Worm (Caenorhabditis elegans): ENCODE results near the gene R01H2.8.

R01H2.8 gene

ce11 chrIII:7032070-7032469 is 36.8 kb upstream of the R01H2.8 start (continued):
- TF ChIP-seq swsn-7 (tag; optimal IDR thresholded peaks at IDR 0.05): no peak
- TF ChIP-seq ceh-90 (tag; optimal IDR thresholded peaks at IDR 0.05): no peak
- no peak for TF ChIP-seq unc-62 (GFP tag; optimal IDR thresholded peaks at IDR 0.05)
- TF ChIP-seq tbx-2 (tag; optimal IDR thresholded peaks at IDR 0.05): no peak
- TF ChIP-seq mef-2 (tag; optimal IDR thresholded peaks at IDR 0.05): no peak
- TF ChIP-seq lin-39 (tag; optimal IDR thresholded peaks at IDR 0.05): no peak
- no peak for TF ChIP-seq nhr-76 (tag; optimal IDR thresholded peaks at IDR 0.05)
- no peak for TF ChIP-seq alr-1 (tag; optimal IDR thresholded peaks at IDR 0.05; ENCODE audit: borderline replicate concordance)
- TF ChIP-seq zag-1 (tag; optimal IDR thresholded peaks at IDR 0.05): no peak
- TF ChIP-seq nhr-12 (tag; optimal IDR thresholded peaks at IDR 0.05): no peak
- no peak for TF ChIP-seq aly-2 (tag; optimal IDR thresholded peaks at IDR 0.05)
- TF ChIP-seq ceh-63 (GFP tag; optimal IDR thresholded peaks at IDR 0.05): no peak
- TF ChIP-seq ceh-82 (tag; optimal IDR thresholded peaks at IDR 0.05): no peak
- no peak for TF ChIP-seq efl-1 (optimal IDR thresholded peaks at IDR 0.05)
- peak in 1 of 2 experiments; percentile 55 for TF ChIP-seq efl-1 (GFP tag; optimal IDR thresholded peaks at IDR 0.05 in 1 of 2)
- no peak for TF ChIP-seq pag-3 (tag; optimal IDR thresholded peaks at IDR 0.05; ENCODE audit: borderline replicate concordance, insufficient read depth)
- TF ChIP-seq lsy-2 (tag; optimal IDR thresholded peaks at IDR 0.05): no peak
- TF ChIP-seq xbp-1 (tag; optimal IDR thresholded peaks at IDR 0.05): no peak
- TF ChIP-seq fkh-4 (tag; optimal IDR thresholded peaks at IDR 0.05; ENCODE audit: borderline replicate concordance): no peak
- TF ChIP-seq irx-1 (tag; optimal IDR thresholded peaks at IDR 0.05): no peak
- TF ChIP-seq fkh-8 (tag; optimal IDR thresholded peaks at IDR 0.05): no peak
- no peak for TF ChIP-seq fos-1 (tag; optimal IDR thresholded peaks at IDR 0.05)
- TF ChIP-seq lin-35 (GFP tag; optimal IDR thresholded peaks at IDR 0.05): peak in 1 of 2 experiments; percentile 2
- no peak for TF ChIP-seq C34B4.2 (tag; optimal IDR thresholded peaks at IDR 0.05)
- no peak for TF ChIP-seq pqm-1 (tag; optimal IDR thresholded peaks at IDR 0.05)
- TF ChIP-seq isw-1 (GFP tag; IDR thresholded peaks at IDR 0.05): no peak
- no peak for TF ChIP-seq zip-4 (GFP tag; optimal IDR thresholded peaks at IDR 0.05)
- no peak for TF ChIP-seq lir-3 (tag; optimal IDR thresholded peaks at IDR 0.05; ENCODE audit: poor library complexity)
- TF ChIP-seq nhr-84 (tag; optimal IDR thresholded peaks at IDR 0.05): no peak
- no peak for TF ChIP-seq nhr-19 (GFP tag; conservative IDR thresholded peaks at IDR 0.05)
- no peak for TF ChIP-seq mdl-1 (tag; optimal IDR thresholded peaks at IDR 0.05)
- no peak for TF ChIP-seq nhr-11 (tag; optimal IDR thresholded peaks at IDR 0.05)
- no peak for TF ChIP-seq efl-3 (GFP tag; optimal IDR thresholded peaks at IDR 0.05)
- TF ChIP-seq blmp-1 (tag; optimal IDR thresholded peaks at IDR 0.05): peak; percentile 26
- TF ChIP-seq ceh-88 (GFP tag; IDR thresholded peaks at IDR 0.05): no peak
- TF ChIP-seq hlh-4 (tag; optimal IDR thresholded peaks at IDR 0.05): no peak

ce11 chrIII:7034252-7035223 is 34.3 kb upstream of the R01H2.8 start:
- no peak for TF ChIP-seq ceh-82 (tag; optimal IDR thresholded peaks at IDR 0.05)
- TF ChIP-seq snpc-4 (tag; optimal IDR thresholded peaks at IDR 0.05): no peak
- TF ChIP-seq egl-27 (tag; optimal IDR thresholded peaks at IDR 0.05): no peak
- no peak for TF ChIP-seq aly-2 (tag; optimal IDR thresholded peaks at IDR 0.05)
- no peak for TF ChIP-seq fkh-8 (tag; optimal IDR thresholded peaks at IDR 0.05)
- no peak for TF ChIP-seq nhr-71 (tag; optimal IDR thresholded peaks at IDR 0.05)
- no peak for TF ChIP-seq nhr-84 (tag; optimal IDR thresholded peaks at IDR 0.05)
- TF ChIP-seq nhr-85 (tag): no peak
- TF ChIP-seq zip-4 (GFP tag; optimal IDR thresholded peaks at IDR 0.05): no peak
- no peak for TF ChIP-seq nhr-47 (tag; optimal IDR thresholded peaks at IDR 0.05)
- no peak for TF ChIP-seq ama-1 (optimal IDR thresholded peaks at IDR 0.05)
- TF ChIP-seq blmp-1 (tag; optimal IDR thresholded peaks at IDR 0.05): peak; percentile 45
- no peak for TF ChIP-seq sptf-1 (tag; optimal IDR thresholded peaks at IDR 0.05)
- TF ChIP-seq dpl-1 (GFP tag; optimal IDR thresholded peaks at IDR 0.05): peak in 2 of 3 experiments; percentile 14 to 33
- peak; percentile 19 to 92 for TF ChIP-seq efl-1 (optimal IDR thresholded peaks at IDR 0.05)
- TF ChIP-seq efl-1 (GFP tag; optimal IDR thresholded peaks at IDR 0.05 in 1 of 2): peak; percentile 59 to 91
